Fruit fly (Drosophila melanogaster) whole organism, embryonic: ENCODE measurements around the gene CG18586.

Source experiments
- Asciz ChIP-seq: fragments of 200-800 bp; sonication (Bioruptor generic); optimal IDR thresholded peaks from 2 replicates; lab custom pipeline; 2017; ENCODE audit warnings: missing biosample characterization, mild to moderate bottlenecking, missing genetic modification characterization, missing genetic modification reagents
- Atf3 ChIP-seq: fragments of 200-800 bp; sonication (Bioruptor generic); optimal IDR thresholded peaks from 3 replicates; lab custom pipeline; 2016; ENCODE audit warnings: missing biosample characterization, missing genetic modification characterization
- CG10321 ChIP-seq: fragments of 200-800 bp; sonication (Bioruptor generic); IDR thresholded peaks from 2 replicates; pipeline ENCODE4 v1.3.6; 2022; ENCODE audit warnings: missing biosample characterization, missing genetic modification characterization
- CG10654 ChIP-seq: fragments of 200-800 bp; sonication (Bioruptor generic); optimal IDR thresholded peaks from 2 replicates; lab custom pipeline; 2016; ENCODE audit warnings: missing biosample characterization, missing genetic modification characterization
- CG10979 ChIP-seq: fragments of 200-800 bp; sonication (Bioruptor generic); optimal IDR thresholded peaks from 2 replicates; lab custom pipeline; 2018; ENCODE audit warnings: missing biosample characterization, mild to moderate bottlenecking, missing genetic modification characterization, moderate library complexity
- CG11398 ChIP-seq: fragments of 200-800 bp; sonication (Bioruptor generic); optimal IDR thresholded peaks from 2 replicates; lab custom pipeline; 2016; ENCODE audit warnings: missing biosample characterization, missing genetic modification characterization
- CG12299 ChIP-seq: fragments of 200-800 bp; sonication (Bioruptor generic); optimal IDR thresholded peaks from 2 replicates; lab custom pipeline; 2018; ENCODE audit warnings: missing biosample characterization, mild to moderate bottlenecking, missing genetic modification characterization
- CG12659 ChIP-seq: fragments of 200-800 bp; sonication (Bioruptor generic); optimal IDR thresholded peaks from 3 replicates; lab custom pipeline; 2017; ENCODE audit warnings: mild to moderate bottlenecking, missing biosample characterization, missing genetic modification reagents, missing genetic modification characterization
- CG13624 ChIP-seq: fragments of 200-800 bp; sonication (Bioruptor generic); optimal IDR thresholded peaks from 2 replicates; lab custom pipeline; 2016; ENCODE audit warnings: missing biosample characterization, missing genetic modification characterization
- CG13775 ChIP-seq: fragments of 200-800 bp; sonication (Bioruptor generic); optimal IDR thresholded peaks from 3 replicates; lab custom pipeline; 2017; ENCODE audit warnings: missing biosample characterization, mild to moderate bottlenecking, missing genetic modification characterization
- CG14441 ChIP-seq: fragments of 200-800 bp; sonication (Bioruptor generic); IDR thresholded peaks from 2 replicates; pipeline ENCODE4 v1.3.6; 2022; ENCODE audit warnings: missing biosample characterization, missing genetic modification characterization
- CG14710 ChIP-seq: fragments of 200-800 bp; sonication (Bioruptor generic); optimal IDR thresholded peaks from 3 replicates; lab custom pipeline; 2019; ENCODE audit warnings: missing biosample characterization, mild to moderate bottlenecking, missing genetic modification characterization, moderate library complexity
- CG15011 ChIP-seq: fragments of 200-800 bp; sonication (Bioruptor generic); optimal IDR thresholded peaks from 3 replicates; lab custom pipeline; 2018; ENCODE audit warnings: missing biosample characterization, mild to moderate bottlenecking, missing genetic modification characterization
- CG17612 ChIP-seq: fragments of 200-800 bp; sonication (Bioruptor generic); IDR thresholded peaks from 2 replicates; pipeline ENCODE4 v1.3.6; 2022; ENCODE audit warnings: missing biosample characterization, missing genetic modification characterization
- CG18764 ChIP-seq: fragments of 200-800 bp; sonication (Bioruptor generic); optimal IDR thresholded peaks from 3 replicates; lab custom pipeline; 2016; ENCODE audit warnings: missing biosample characterization, missing genetic modification characterization
- CG2129 ChIP-seq: fragments of 200-800 bp; sonication (Bioruptor generic); IDR thresholded peaks from 2 replicates; pipeline ENCODE4 v1.3.6; 2022; ENCODE audit warnings: missing biosample characterization, missing genetic modification characterization; ENCODE audit not compliant: partially characterized antibody
- CG31388 ChIP-seq: fragments of 200-800 bp; sonication (Bioruptor generic); optimal IDR thresholded peaks from 2 replicates; lab custom pipeline; 2016; ENCODE audit warnings: missing biosample characterization, missing genetic modification characterization
- CG32532 ChIP-seq: fragments of 200-800 bp; sonication (Bioruptor generic); IDR thresholded peaks from 2 replicates; pipeline ENCODE4 v1.3.6; 2022; ENCODE audit warnings: missing biosample characterization, missing genetic modification characterization
- CG33213 ChIP-seq: fragments of 200-800 bp; sonication (Bioruptor generic); optimal IDR thresholded peaks from 3 replicates; lab custom pipeline; 2016; ENCODE audit warnings: missing biosample characterization, missing genetic modification characterization
- CG3995 ChIP-seq: fragments of 200-800 bp; sonication (Bioruptor generic); optimal IDR thresholded peaks from 3 replicates; lab custom pipeline; 2016; ENCODE audit warnings: missing biosample characterization, missing genetic modification characterization
- CG43689 ChIP-seq: fragments of 200-800 bp; sonication (Bioruptor generic); IDR thresholded peaks from 2 replicates; pipeline ENCODE4 v1.3.6; 2022; ENCODE audit warnings: missing biosample characterization, missing genetic modification characterization
- CG4424 ChIP-seq: fragments of 200-800 bp; sonication (Bioruptor generic); optimal IDR thresholded peaks from 3 replicates; lab custom pipeline; 2016; ENCODE audit warnings: missing biosample characterization, missing genetic modification characterization
- CG6654 ChIP-seq: fragments of 200-800 bp; sonication (Bioruptor generic); optimal IDR thresholded peaks from 2 replicates; lab custom pipeline; 2017; ENCODE audit warnings: missing biosample characterization, mild to moderate bottlenecking, missing genetic modification characterization
- CG6689 ChIP-seq: fragments of 200-800 bp; sonication (Bioruptor generic); IDR thresholded peaks from 2 replicates; pipeline ENCODE4 v1.3.6; 2022; ENCODE audit warnings: missing biosample characterization, missing genetic modification characterization
- CG7556 ChIP-seq: fragments of 200-800 bp; sonication (Bioruptor generic); optimal IDR thresholded peaks from 2 replicates; lab custom pipeline; 2017; ENCODE audit warnings: missing biosample characterization, mild to moderate bottlenecking, missing genetic modification characterization
- CG9437 ChIP-seq: fragments of 200-800 bp; sonication (Bioruptor generic); optimal IDR thresholded peaks from 2 replicates; lab custom pipeline; 2018; ENCODE audit warnings: missing biosample characterization, mild to moderate bottlenecking, missing genetic modification characterization
- Dbx ChIP-seq: fragments of 200-800 bp; sonication (Bioruptor generic); IDR thresholded peaks from 3 replicates; pipeline ENCODE4 v1.3.6; 2022; ENCODE audit warnings: missing biosample characterization, missing genetic modification characterization
- Ets65A ChIP-seq: fragments of 200-800 bp; sonication (Bioruptor generic); peaks from one replicate; lab custom pipeline; 2016; ENCODE audit warnings: missing biosample characterization, missing genetic modification characterization
- GATAe ChIP-seq: fragments of 200-800 bp; sonication (Bioruptor generic); conservative IDR thresholded peaks from 2 replicates; pipeline ENCODE4 v1.3.6; 2022; ENCODE audit warnings: missing biosample characterization, missing genetic modification characterization
- H2.0 ChIP-seq: fragments of 200-800 bp; sonication (Bioruptor generic); IDR thresholded peaks from 2 replicates; pipeline ENCODE4 v1.3.6; 2022; ENCODE audit warnings: missing biosample characterization, missing genetic modification characterization
- HLH3B ChIP-seq: fragments of 200-800 bp; sonication (Bioruptor generic); IDR thresholded peaks from 2 replicates; pipeline ENCODE4 v1.3.6; 2022; ENCODE audit warnings: missing biosample characterization, missing genetic modification characterization
- HmgD ChIP-seq: fragments of 200-800 bp; sonication (Bioruptor generic); optimal IDR thresholded peaks from 3 replicates; lab custom pipeline; 2016; ENCODE audit warnings: missing biosample characterization, missing genetic modification characterization
- MESR4 ChIP-seq: fragments of 200-800 bp; sonication (Bioruptor generic); optimal IDR thresholded peaks from 2 replicates; lab custom pipeline; 2018; ENCODE audit warnings: missing biosample characterization, mild to moderate bottlenecking, missing genetic modification characterization, moderate library complexity
- NFAT ChIP-seq: fragments of 200-800 bp; sonication (Bioruptor generic); IDR thresholded peaks from 2 replicates; pipeline ENCODE4 v1.3.6; 2022; ENCODE audit warnings: missing biosample characterization, missing genetic modification characterization
- PHDP ChIP-seq: fragments of 200-800 bp; sonication (Bioruptor generic); optimal IDR thresholded peaks from 3 replicates; lab custom pipeline; 2018; ENCODE audit warnings: missing biosample characterization, mild to moderate bottlenecking, missing genetic modification characterization, moderate library complexity
- Ptx1 ChIP-seq: fragments of 200-800 bp; sonication (Bioruptor generic); IDR thresholded peaks from 2 replicates; pipeline ENCODE4 v1.3.6; 2022; ENCODE audit warnings: missing biosample characterization, missing genetic modification characterization
- Rx ChIP-seq: fragments of 200-800 bp; sonication (Bioruptor generic); IDR thresholded peaks from 2 replicates; pipeline ENCODE4 v1.3.6; 2022; ENCODE audit warnings: missing biosample characterization, missing genetic modification characterization
- Vsx1 ChIP-seq: fragments of 200-800 bp; sonication (Bioruptor generic); optimal IDR thresholded peaks from 2 replicates; lab custom pipeline; 2017; ENCODE audit warnings: missing biosample characterization, mild to moderate bottlenecking, missing genetic modification characterization, missing genetic modification reagents
- gsb ChIP-seq: fragments of 200-800 bp; sonication (Bioruptor generic); IDR thresholded peaks from 2 replicates; pipeline ENCODE4 v1.3.6; 2022; ENCODE audit warnings: missing biosample characterization, missing genetic modification characterization
- ind ChIP-seq: fragments of 200-800 bp; sonication (Bioruptor generic); optimal IDR thresholded peaks from 3 replicates; lab custom pipeline; 2016; ENCODE audit warnings: missing biosample characterization, missing genetic modification characterization
- jumu ChIP-seq: fragments of 200-800 bp; sonication (Bioruptor generic); optimal IDR thresholded peaks from 3 replicates; lab custom pipeline; 2016; ENCODE audit warnings: missing biosample characterization, missing genetic modification characterization
- ken ChIP-seq: fragments of 200-800 bp; sonication (Bioruptor generic); IDR thresholded peaks from 3 replicates; pipeline ENCODE4 v1.3.6; 2022; ENCODE audit warnings: missing biosample characterization, missing genetic modification characterization
- ro ChIP-seq: fragments of 200-800 bp; sonication (Bioruptor generic); IDR thresholded peaks from 2 replicates; pipeline ENCODE4 v1.3.6; 2022; ENCODE audit warnings: missing biosample characterization, missing genetic modification characterization
- sens-2 ChIP-seq: fragments of 200-800 bp; sonication (Bioruptor generic); IDR thresholded peaks from 2 replicates; pipeline ENCODE4 v1.3.6; 2022; ENCODE audit warnings: missing biosample characterization, missing genetic modification characterization
- sim ChIP-seq: fragments of 200-800 bp; sonication (Bioruptor generic); IDR thresholded peaks from 2 replicates; pipeline ENCODE4 v1.3.6; 2022; ENCODE audit warnings: missing biosample characterization, missing genetic modification characterization
- sima ChIP-seq: fragments of 200-800 bp; sonication (Bioruptor generic); optimal IDR thresholded peaks from 2 replicates; lab custom pipeline; 2016; ENCODE audit warnings: missing biosample characterization, missing genetic modification characterization
- stwl ChIP-seq: fragments of 200-800 bp; sonication (Bioruptor generic); optimal IDR thresholded peaks from 3 replicates; lab custom pipeline; 2018; ENCODE audit warnings: missing biosample characterization, mild to moderate bottlenecking, missing genetic modification characterization, moderate library complexity
- usp ChIP-seq: fragments of >200 bp; optimal IDR thresholded peaks from 2 replicates; lab custom pipeline; 2017; ENCODE audit warnings: missing biosample characterization, missing genetic modification characterization
- zen ChIP-seq: fragments of 200-800 bp; sonication (Bioruptor generic); optimal IDR thresholded peaks from 3 replicates; lab custom pipeline; 2018; ENCODE audit warnings: missing biosample characterization, mild to moderate bottlenecking, missing genetic modification characterization, moderate library complexity
- zf30C ChIP-seq: fragments of 200-800 bp; sonication (Bioruptor generic); optimal IDR thresholded peaks from 3 replicates; lab custom pipeline; 2018; ENCODE audit warnings: missing biosample characterization, mild to moderate bottlenecking, missing genetic modification characterization
- zfh1 ChIP-seq: fragments of 200-800 bp; sonication (Bioruptor generic); IDR thresholded peaks from 3 replicates; pipeline ENCODE4 v1.3.6; 2022; ENCODE audit warnings: missing biosample characterization, missing genetic modification characterization

Gene CG18586

dm6 chr3L:5881310-5882208 lies 8.4 kb downstream of the CG18586 start (continued):
- TF ChIP-seq H2.0 (GFP tag; lab: Robert Waterston, UW) (peak; percentile 44; the same call in 1 of the 2 replicates), CG12299 (no peak), MESR4 (GFP tag; lab: Kevin White, UChicago) (no peak), CG4424 (GFP tag; lab: Kevin White, UChicago) (peak; percentile 11), Ptx1 (GFP tag; lab: Robert Waterston, UW) (no peak), CG10979 (tag; lab: Kevin White, UChicago) (peak; percentile 29), CG32532 (no peak), CG6689 (GFP tag; lab: Robert Waterston, UW) (no peak), Ets65A (no peak), CG2129 (GFP tag; lab: Robert Waterston, UW) (no peak), CG13775 (GFP tag; lab: Kevin White, UChicago) (peak; percentile 69), CG15011 (GFP tag; lab: Kevin White, UChicago) (no peak), CG3995 (GFP tag; lab: Kevin White, UChicago) (no peak), HLH3B (peak; percentile 27; the same call in 1 of the 2 replicates), zen (tag; lab: Kevin White, UChicago) (no peak), CG10654 (no peak), ken (GFP tag; lab: Robert Waterston, UW) (no peak), CG6654 (GFP tag; lab: Kevin White, UChicago) (no peak), zf30C (GFP tag; lab: Kevin White, UChicago) (no peak), CG13624 (GFP tag; lab: Kevin White, UChicago) (peak; percentile 18), CG43689 (GFP tag; lab: Robert Waterston, UW) (no peak), CG14441 (no peak), Rx (GFP tag; lab: Robert Waterston, UW) (no peak), gsb (GFP tag; lab: Robert Waterston, UW) (no peak), CG33213 (GFP tag; lab: Kevin White, UChicago) (no peak), CG9437 (GFP tag; lab: Kevin White, UChicago) (peak; percentile 63), sens-2 (GFP tag; lab: Robert Waterston, UW) (no peak), stwl (tag; lab: Kevin White, UChicago) (no peak), jumu (GFP tag; lab: Kevin White, UChicago) (peak; percentile 47), ro (GFP tag; lab: Robert Waterston, UW) (no peak), CG12659 (GFP tag; lab: Kevin White, UChicago) (peak; percentile 68), zfh1 (no peak), sima (GFP tag; lab: Kevin White, UChicago) (peak; percentile 30), sim (GFP tag; lab: Robert Waterston, UW) (no peak), CG18764 (no peak), usp (GFP tag; lab: Kevin White, UChicago) (no peak), CG14710 (tag; lab: Kevin White, UChicago) (no peak), CG17612 (GFP tag; lab: Robert Waterston, UW) (no peak), NFAT (GFP tag; lab: Robert Waterston, UW) (no peak), CG11398 (GFP tag; lab: Kevin White, UChicago) (peak; percentile 21), PHDP (tag; lab: Kevin White, UChicago) (no peak), CG7556 (GFP tag; lab: Kevin White, UChicago) (peak; percentile 85), Atf3 (peak; percentile 47), CG31388 (GFP tag; lab: Kevin White, UChicago) (no peak), HmgD (GFP tag; lab: Kevin White, UChicago) (no peak), Asciz (no peak), Vsx1 (GFP tag; lab: Kevin White, UChicago) (no peak), ind (GFP tag; lab: Kevin White, UChicago) (no peak), GATAe (GFP tag; lab: Robert Waterston, UW) (no peak), CG10321 (GFP tag; lab: Robert Waterston, UW) (peak; percentile 31; the same call in 1 of the 2 replicates), Dbx (GFP tag; lab: Robert Waterston, UW) (no peak)
